Worm (Caenorhabditis elegans) whole organism, L4 larva: Measurements from ENCODE around the gene clc-24.
A peak's percentile ranks its signal among the peaks of the same experiment; 100 is the strongest.

Source experiments
- F26F4.8 ChIP-seq: fragments of 200-800 bp; sonication (Bioruptor generic); conservative IDR thresholded peaks from 2 replicates; pipeline ENCODE4 v1.3.6; 2022; ENCODE audit warnings: missing genetic modification characterization, missing compliant biosample characterization
- T26A8.4 ChIP-seq: fragments of 200-800 bp; sonication (Bioruptor generic); IDR thresholded peaks from 2 replicates; pipeline ENCODE4 v1.3.6; 2022; ENCODE audit warnings: missing genetic modification characterization, missing compliant biosample characterization
- Y5F2A.4 ChIP-seq: fragments of 200-800 bp; sonication (Bioruptor generic); optimal IDR thresholded peaks from 2 replicates; lab custom pipeline; 2018; ENCODE audit warnings: mild to moderate bottlenecking, missing genetic modification characterization, missing compliant biosample characterization
- aha-1 ChIP-seq: fragments of 150-350 bp; peaks from one replicate; lab custom pipeline; 2014; ENCODE audit warnings: missing biosample characterization, missing genetic modification characterization
- ama-1 ChIP-seq: fragments of 150-350 bp; optimal IDR thresholded peaks from 2 replicates; lab custom pipeline; 2014; ENCODE audit warnings: inconsistent platforms, mixed read lengths
- ceh-28 ChIP-seq: fragments of 150-350 bp; optimal IDR thresholded peaks from 2 replicates; lab custom pipeline; 2014; ENCODE audit warnings: missing biosample characterization, missing genetic modification reagents, missing genetic modification characterization
- ceh-62 ChIP-seq: sonication (generic microtip); optimal IDR thresholded peaks from 2 replicates; lab custom pipeline; 2017; ENCODE audit warnings: missing biosample characterization, missing genetic modification characterization
- ctbp-1 ChIP-seq: fragments of 200-800 bp; sonication (Bioruptor generic); IDR thresholded peaks from 2 replicates; pipeline ENCODE4 v1.3.6; 2022; ENCODE audit warnings: missing genetic modification reagents, missing genetic modification characterization, missing compliant biosample characterization
- dmd-6 ChIP-seq: fragments of 200-800 bp; sonication (Bioruptor generic); IDR thresholded peaks from 2 replicates; pipeline ENCODE4 v1.3.6; 2022; ENCODE audit warnings: missing genetic modification reagents, missing genetic modification characterization, missing compliant biosample characterization
- hif-1 ChIP-seq, 2 experiments: sonication (generic microtip); optimal IDR thresholded peaks; 2 replicates each; lab custom pipeline; 2016 to 2017; ENCODE audit warnings: missing compliant biosample characterization in 2 of 2, missing genetic modification characterization in 2 of 2, missing genetic modification reagents in 2 of 2, missing genotype in 2 of 2, mild to moderate bottlenecking in 1 of 2
- lin-13 ChIP-seq: fragments of 150-350 bp; optimal IDR thresholded peaks from 2 replicates; lab custom pipeline; 2014; ENCODE audit warnings: missing biosample characterization, missing genetic modification reagents, missing genetic modification characterization
- lin-15B ChIP-seq: fragments of 150-350 bp; sonication (generic microtip); optimal IDR thresholded peaks from 3 replicates; lab custom pipeline; 2014; ENCODE audit warnings: missing biosample characterization, missing genetic modification characterization
- lin-38 ChIP-seq: fragments of 200-800 bp; sonication (Bioruptor generic); IDR thresholded peaks from 2 replicates; pipeline ENCODE4 v1.3.6; 2022; ENCODE audit warnings: missing genetic modification reagents, missing genetic modification characterization, missing compliant biosample characterization
- madf-5 ChIP-seq, 2 experiments: fragments of 200-800 bp; sonication (Bioruptor generic); IDR thresholded peaks; 2 replicates each; pipeline ENCODE4 v1.3.6; 2022; ENCODE audit warnings: missing compliant biosample characterization in 2 of 2, missing genetic modification characterization in 2 of 2
- mxl-2 ChIP-seq: fragments of 200-800 bp; sonication (Bioruptor generic); conservative IDR thresholded peaks from 2 replicates; pipeline ENCODE4 v1.3.6; 2022; ENCODE audit warnings: missing genetic modification reagents, missing genetic modification characterization, missing compliant biosample characterization
- nhr-102 ChIP-seq: sonication (generic microtip); optimal IDR thresholded peaks from 2 replicates; lab custom pipeline; 2016; ENCODE audit warnings: mild to moderate bottlenecking, missing genetic modification characterization, moderate library complexity, missing compliant biosample characterization
- nhr-48 ChIP-seq: sonication (generic microtip); optimal IDR thresholded peaks from 2 replicates; lab custom pipeline; 2016; ENCODE audit warnings: mild to moderate bottlenecking, missing genetic modification characterization, missing compliant biosample characterization
- nhr-77 ChIP-seq: fragments of 150-350 bp; optimal IDR thresholded peaks from 2 replicates; lab custom pipeline; 2014; ENCODE audit warnings: missing biosample characterization, missing genetic modification characterization
- set-16 ChIP-seq: fragments of 200-800 bp; sonication (Bioruptor generic); IDR thresholded peaks from 2 replicates; pipeline ENCODE4 v1.3.6; 2022; ENCODE audit warnings: missing genetic modification reagents, missing genetic modification characterization, missing compliant biosample characterization
- skn-1 ChIP-seq: fragments of 150-350 bp; optimal IDR thresholded peaks from 2 replicates; lab custom pipeline; 2014; ENCODE audit warnings: missing biosample characterization, missing genetic modification characterization
- snpc-4 ChIP-seq: fragments of 150-350 bp; optimal IDR thresholded peaks from 2 replicates; lab custom pipeline; 2014; ENCODE audit warnings: missing biosample characterization, missing genetic modification characterization
- vab-7 ChIP-seq: fragments of 200-800 bp; sonication (Bioruptor generic); IDR thresholded peaks from 2 replicates; pipeline ENCODE4 v1.3.6; 2022; ENCODE audit warnings: missing genetic modification reagents, missing genetic modification characterization, missing compliant biosample characterization
- ztf-7 ChIP-seq: fragments of 150-350 bp; optimal IDR thresholded peaks from 2 replicates; lab custom pipeline; 2014; ENCODE audit warnings: missing biosample characterization, missing genetic modification characterization

Gene clc-24

ce11 chrIII:1054096-1054495 is 44.3 kb downstream of the clc-24 start:
- TF ChIP-seq set-16 (GFP tag; lab: Robert Waterston, UW) (peak; percentile 32; the same call in 1 of the 2 replicates), aha-1 (peak; percentile 28), madf-5 (GFP tag; IDR thresholded peaks at IDR 0.05; lab: Robert Waterston, UW) (no peak)

ce11 chrIII:1056989-1057687 is 47.3 kb downstream of the clc-24 start:
- TF ChIP-seq ceh-28 (tag; lab: Kevin White, UChicago) = peak; percentile 76

- no peak for TF ChIP-seq ztf-7 (tag; lab: Kevin White, UChicago)
- TF ChIP-seq ceh-28 (tag; lab: Kevin White, UChicago) = peak; percentile 89
- TF ChIP-seq T26A8.4 (GFP tag; lab: Robert Waterston, UW) = no peak
Observed at ce11 chrIII:1058074-1058473, 48.2 kb downstream of the clc-24 start.

- TF ChIP-seq ceh-28 (tag; lab: Kevin White, UChicago) (peak; percentile 52), ceh-62 (no peak)
Observed at ce11 chrIII:1058881-1059280, 49.0 kb downstream of the clc-24 start.

- TF ChIP-seq hif-1 (tag; optimal IDR thresholded peaks at IDR 0.05; lab: Kevin White, UChicago) = no peak
- no peak for TF ChIP-seq nhr-77 (tag; lab: Kevin White, UChicago)
- no peak for TF ChIP-seq nhr-48 (tag; lab: Kevin White, UChicago)
- no peak for TF ChIP-seq skn-1 (tag; lab: Kevin White, UChicago)
- no peak for TF ChIP-seq lin-38 (GFP tag; lab: Robert Waterston, UW)
- TF ChIP-seq dmd-6 (GFP tag; lab: Robert Waterston, UW) = no peak
- TF ChIP-seq lin-15B = no peak
- no peak for TF ChIP-seq nhr-102
- no peak for TF ChIP-seq vab-7
- no peak for TF ChIP-seq ctbp-1 (GFP tag; lab: Robert Waterston, UW)
- no peak for TF ChIP-seq ama-1 (lab: Kevin White, UChicago)
- TF ChIP-seq mxl-2 (GFP tag; lab: Robert Waterston, UW) = no peak
- no peak for TF ChIP-seq Y5F2A.4 (GFP tag; lab: Kevin White, UChicago)
- TF ChIP-seq F26F4.8 (GFP tag; lab: Robert Waterston, UW) = no peak
- no peak for TF ChIP-seq lin-13 (GFP tag; lab: Kevin White, UChicago)
- no peak for TF ChIP-seq snpc-4 (tag; lab: Kevin White, UChicago)
Observed at ce11 chrIII:1059961-1060360, 50.1 kb downstream of the clc-24 start, which contains the start of gene BE0003N10.6. Gene BE0003N10.6, minus strand, starts transcription at chrIII:1060061.
